Worm (Caenorhabditis elegans) whole organism, mixed stage, embryonic: Measurements from ENCODE around the gene sdz-7.

Experiments
- M03D4.4 ChIP-seq: sonication (generic microtip); optimal IDR thresholded peaks from 2 replicates; lab custom pipeline; 2017; ENCODE audit warnings: mild to moderate bottlenecking, missing genetic modification characterization, missing compliant biosample characterization
- bed-3 ChIP-seq: fragments of 200-800 bp; sonication (Bioruptor generic); optimal IDR thresholded peaks from 3 replicates; lab custom pipeline; 2018; ENCODE audit warnings: mild to moderate bottlenecking, missing genetic modification characterization, moderate library complexity, missing compliant biosample characterization
- blmp-1 ChIP-seq: fragments of 150-350 bp; optimal IDR thresholded peaks from 2 replicates; lab custom pipeline; 2014; ENCODE audit warnings: missing biosample characterization, missing genetic modification characterization
- ceh-39 ChIP-seq: fragments of 150-350 bp; optimal IDR thresholded peaks from 2 replicates; lab custom pipeline; 2014; ENCODE audit warnings: missing biosample characterization, missing genetic modification characterization
- ces-1 ChIP-seq: fragments of 150-350 bp; optimal IDR thresholded peaks from 2 replicates; lab custom pipeline; 2014; ENCODE audit warnings: missing biosample characterization, missing genetic modification reagents, missing genetic modification characterization
- cnd-1 ChIP-seq: fragments of 200-800 bp; sonication (Bioruptor generic); optimal IDR thresholded peaks from 2 replicates; lab custom pipeline; 2018; ENCODE audit warnings: mild to moderate bottlenecking, missing genetic modification characterization, missing compliant biosample characterization
- drap-1 ChIP-seq: fragments of 200-800 bp; sonication (Bioruptor generic); optimal IDR thresholded peaks from 3 replicates; lab custom pipeline; 2018; ENCODE audit warnings: mild to moderate bottlenecking, missing genetic modification characterization, missing compliant biosample characterization
- elt-1 ChIP-seq: sonication (generic microtip); optimal IDR thresholded peaks from 2 replicates; lab custom pipeline; 2017; ENCODE audit warnings: missing genetic modification characterization, mild to moderate bottlenecking, missing compliant biosample characterization, antibody characterized with exemption, moderate library complexity, borderline replicate concordance; ENCODE audit not compliant: insufficient read depth
- elt-3 ChIP-seq: fragments of 150-350 bp; optimal IDR thresholded peaks from 2 replicates; lab custom pipeline; 2014; ENCODE audit warnings: missing biosample characterization, missing genetic modification characterization
- flh-1 ChIP-seq: fragments of 200-800 bp; sonication (Bioruptor generic); optimal IDR thresholded peaks from 2 replicates; lab custom pipeline; 2018; ENCODE audit warnings: mild to moderate bottlenecking, missing genetic modification characterization, moderate library complexity, missing compliant biosample characterization
- ham-2 ChIP-seq: fragments of 200-800 bp; sonication (Bioruptor generic); optimal IDR thresholded peaks from 2 replicates; lab custom pipeline; 2018; ENCODE audit warnings: mild to moderate bottlenecking, missing genetic modification characterization, missing compliant biosample characterization
- lin-13 ChIP-seq: fragments of 150-350 bp; optimal IDR thresholded peaks from 2 replicates; lab custom pipeline; 2014; ENCODE audit warnings: missing biosample characterization, missing genetic modification characterization
- lin-32 ChIP-seq: fragments of 200-800 bp; sonication (Bioruptor generic); optimal IDR thresholded peaks from 2 replicates; lab custom pipeline; 2018; ENCODE audit warnings: mild to moderate bottlenecking, missing genetic modification characterization, missing compliant biosample characterization
- lsy-2 ChIP-seq: fragments of 150-350 bp; optimal IDR thresholded peaks from 2 replicates; lab custom pipeline; 2014; ENCODE audit warnings: missing biosample characterization, missing genetic modification characterization
- mab-5 ChIP-seq: fragments of 150-350 bp; optimal IDR thresholded peaks from 2 replicates; lab custom pipeline; 2014; ENCODE audit warnings: missing biosample characterization, missing genetic modification characterization
- mep-1 ChIP-seq: fragments of 150-350 bp; optimal IDR thresholded peaks from 2 replicates; lab custom pipeline; 2017; ENCODE audit warnings: missing biosample characterization, missing genetic modification reagents, missing genetic modification characterization, inconsistent platforms
- mls-2 ChIP-seq: sonication (generic microtip); optimal IDR thresholded peaks from 2 replicates; lab custom pipeline; 2016; ENCODE audit warnings: mild to moderate bottlenecking, missing genetic modification characterization, moderate library complexity, missing compliant biosample characterization
- nhr-12 ChIP-seq: fragments of 150-350 bp; optimal IDR thresholded peaks from 2 replicates; lab custom pipeline; 2014; ENCODE audit warnings: missing biosample characterization, missing genetic modification characterization
- nhr-2 ChIP-seq: fragments of 150-350 bp; optimal IDR thresholded peaks from 2 replicates; lab custom pipeline; 2014; ENCODE audit warnings: missing biosample characterization, missing genetic modification characterization
- nhr-28 ChIP-seq: fragments of 150-350 bp; optimal IDR thresholded peaks from 2 replicates; lab custom pipeline; 2014; ENCODE audit warnings: missing biosample characterization, missing genetic modification characterization
- nhr-76 ChIP-seq: sonication (generic microtip); optimal IDR thresholded peaks from 2 replicates; lab custom pipeline; 2017; ENCODE audit warnings: missing biosample characterization, missing genetic modification characterization
- pha-4 ChIP-seq: fragments of 150-350 bp; optimal IDR thresholded peaks from 2 replicates; lab custom pipeline; 2018; ENCODE audit warnings: missing biosample characterization, missing genetic modification reagents, missing genetic modification characterization
- sem-2 ChIP-seq: fragments of 200-800 bp; sonication (Bioruptor generic); optimal IDR thresholded peaks from 2 replicates; lab custom pipeline; 2018; ENCODE audit warnings: mild to moderate bottlenecking, missing genetic modification characterization, missing compliant biosample characterization
- snpc-4 ChIP-seq: fragments of 150-350 bp; optimal IDR thresholded peaks from 2 replicates; lab custom pipeline; 2014; ENCODE audit warnings: missing biosample characterization, missing genetic modification characterization
- sptf-1 ChIP-seq: sonication (generic microtip); optimal IDR thresholded peaks from 2 replicates; lab custom pipeline; 2017; ENCODE audit warnings: mild to moderate bottlenecking, missing genetic modification characterization, moderate library complexity, missing compliant biosample characterization
- tbx-8 ChIP-seq: fragments of 200-800 bp; sonication (Bioruptor generic); optimal IDR thresholded peaks from 2 replicates; lab custom pipeline; 2018; ENCODE audit warnings: mild to moderate bottlenecking, missing genetic modification characterization, moderate library complexity, missing compliant biosample characterization
- unc-120 ChIP-seq: sonication (generic microtip); optimal IDR thresholded peaks from 2 replicates; lab custom pipeline; 2017; ENCODE audit warnings: missing genetic modification characterization, missing compliant biosample characterization; ENCODE audit not compliant: poor library complexity, severe bottlenecking
- unc-39 ChIP-seq: fragments of 150-350 bp; optimal IDR thresholded peaks from 2 replicates; lab custom pipeline; 2014; ENCODE audit warnings: missing biosample characterization, missing genetic modification characterization
- unc-62 ChIP-seq: fragments of 150-350 bp; optimal IDR thresholded peaks from 2 replicates; lab custom pipeline; 2014; ENCODE audit warnings: missing biosample characterization, missing genetic modification reagents, missing genetic modification characterization
- zip-8 ChIP-seq: fragments of 150-350 bp; optimal IDR thresholded peaks from 2 replicates; lab custom pipeline; 2014; ENCODE audit warnings: missing biosample characterization, missing genetic modification characterization

The sdz-7 gene

ce11 chrII:3911716-3912115, 33.9 kb upstream of the sdz-7 start, which contains the start of gene F53C3.1:
F53C3.1 (plus strand) TSS chrII:3912016.
- no peak for TF ChIP-seq cnd-1 (tag; lab: Kevin White, UChicago)
- TF ChIP-seq nhr-12 (tag; lab: Kevin White, UChicago): no peak
- TF ChIP-seq ces-1 (GFP tag; lab: Kevin White, UChicago): no peak
- no peak for TF ChIP-seq ceh-39
- no peak for TF ChIP-seq drap-1
- no peak for TF ChIP-seq bed-3 (GFP tag; lab: Kevin White, UChicago)
- TF ChIP-seq zip-8 (tag; lab: Kevin White, UChicago): no peak
- TF ChIP-seq ham-2 (GFP tag; lab: Kevin White, UChicago): no peak
- TF ChIP-seq lin-32 (GFP tag; lab: Kevin White, UChicago): no peak
- no peak for TF ChIP-seq lin-13 (tag; lab: Kevin White, UChicago)
- TF ChIP-seq unc-62 (GFP tag; lab: Kevin White, UChicago): no peak
- TF ChIP-seq lsy-2 (tag; lab: Kevin White, UChicago): no peak
- TF ChIP-seq nhr-76 (tag; lab: Kevin White, UChicago): no peak
- TF ChIP-seq flh-1 (GFP tag; lab: Kevin White, UChicago): no peak
- TF ChIP-seq, all 35 proteins: peak for 0

- TF ChIP-seq mls-2 (tag; lab: Kevin White, UChicago): no peak
These were observed 33.5 kb upstream of the sdz-7 start for ce11 chrII:3911284-3911683.

- TF ChIP-seq snpc-4 (tag; lab: Kevin White, UChicago): no peak
- no peak for TF ChIP-seq blmp-1 (tag; lab: Kevin White, UChicago)
- TF ChIP-seq mab-5 (tag; lab: Kevin White, UChicago): no peak
These were observed 33.0 kb upstream of the sdz-7 start, which contains the start of gene bcmo-2 for ce11 chrII:3910737-3911136. bcmo-2 (minus strand) TSS chrII:3910837.

DNA sequence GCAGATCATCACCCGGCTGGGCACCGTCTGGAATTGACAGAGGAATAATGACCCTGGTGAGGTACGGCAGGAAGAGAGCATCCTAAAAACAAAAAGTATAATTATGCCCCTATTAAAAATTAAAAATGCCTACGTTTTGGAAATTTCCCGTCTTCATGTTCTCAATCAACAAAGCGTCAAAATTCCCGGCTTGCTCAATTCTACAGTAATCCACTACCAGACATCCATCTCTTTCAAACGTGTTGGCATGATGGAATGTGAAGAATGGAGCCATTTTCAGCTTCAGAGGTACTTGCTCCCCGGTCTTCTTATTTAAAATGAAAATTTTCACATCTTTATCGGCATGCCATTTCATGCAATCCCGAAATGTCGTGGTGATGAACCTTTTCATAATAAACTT, 31.5 kb upstream of the sdz-7 start:
- TF ChIP-seq pha-4 (tag; lab: Kevin White, UChicago): no peak
- TF ChIP-seq elt-1: no peak
- TF ChIP-seq M03D4.4: no peak
- TF ChIP-seq blmp-1 (tag; lab: Kevin White, UChicago): no peak
- TF ChIP-seq tbx-8: no peak
- TF ChIP-seq mep-1: no peak
- TF ChIP-seq elt-3 (tag; lab: Kevin White, UChicago): no peak
- TF ChIP-seq mab-5 (tag; lab: Kevin White, UChicago): no peak
- no peak for TF ChIP-seq ceh-39
- TF ChIP-seq snpc-4 (tag; lab: Kevin White, UChicago): no peak
- TF ChIP-seq lin-32 (GFP tag; lab: Kevin White, UChicago): no peak
- no peak for TF ChIP-seq nhr-12 (tag; lab: Kevin White, UChicago)
- no peak for TF ChIP-seq nhr-2 (tag; lab: Kevin White, UChicago)
- TF ChIP-seq unc-62 (GFP tag; lab: Kevin White, UChicago): no peak

ce11 chrII:3908135-3908534, 30.4 kb upstream of the sdz-7 start:
- TF ChIP-seq unc-120 (tag; lab: Kevin White, UChicago) (no peak), flh-1 (GFP tag; lab: Kevin White, UChicago) (no peak), nhr-12 (tag; lab: Kevin White, UChicago) (no peak), mls-2 (tag; lab: Kevin White, UChicago) (no peak), sptf-1 (tag; lab: Kevin White, UChicago) (no peak), snpc-4 (tag; lab: Kevin White, UChicago) (no peak), ces-1 (GFP tag; lab: Kevin White, UChicago) (no peak), nhr-28 (no peak), unc-39 (tag; lab: Kevin White, UChicago) (no peak), sem-2 (no peak), nhr-2 (tag; lab: Kevin White, UChicago) (no peak), ham-2 (GFP tag; lab: Kevin White, UChicago) (no peak), pha-4 (tag; lab: Kevin White, UChicago) (no peak)
